Worm (Caenorhabditis elegans) whole organism, midembryonic: ENCODE data around the gene gfl-1.

Source experiments
- T22C8.4 ChIP-seq: fragments of 200-800 bp; sonication (Bioruptor generic); IDR thresholded peaks from 2 replicates; pipeline ENCODE4 v1.3.6; 2022; ENCODE audit warnings: missing genetic modification characterization, missing compliant biosample characterization
- flt-1 ChIP-seq: fragments of 200-800 bp; sonication (Bioruptor generic); IDR thresholded peaks from 2 replicates; pipeline ENCODE4 v1.3.6; 2022; ENCODE audit warnings: missing genetic modification characterization, missing compliant biosample characterization
- klf-2 ChIP-seq: fragments of 200-800 bp; sonication (Bioruptor generic); conservative IDR thresholded peaks from 2 replicates; pipeline ENCODE4 v1.3.6; 2022; ENCODE audit warnings: missing genetic modification reagents, missing genetic modification characterization, missing compliant biosample characterization
- med-1 ChIP-seq: sonication (generic microtip); optimal IDR thresholded peaks from 2 replicates; lab custom pipeline; 2017; ENCODE audit warnings: missing genetic modification characterization, mild to moderate bottlenecking, missing compliant biosample characterization, antibody characterized with exemption, missing genetic modification reagents; ENCODE audit not compliant: insufficient read depth
- ztf-23 ChIP-seq: fragments of 200-800 bp; sonication (Bioruptor generic); IDR thresholded peaks from 2 replicates; pipeline ENCODE4 v1.3.6; 2022; ENCODE audit warnings: missing genetic modification reagents, missing genetic modification characterization, missing compliant biosample characterization

ce11 chrIV:11522225-11522952, 1.3 kb downstream of the gfl-1 start:
- TF ChIP-seq med-1 (GFP tag; lab: Kevin White, UChicago) = no peak
- no peak for TF ChIP-seq flt-1 (GFP tag; lab: Robert Waterston, UW)
- no peak for TF ChIP-seq klf-2 (GFP tag; lab: Robert Waterston, UW)
- TF ChIP-seq ztf-23 = 0 out of 2 replicates have a peak, but pooled peaks have one; percentile 31
- TF ChIP-seq T22C8.4 = no peak; the same call in 1 of the 2 replicates
